Worm (Caenorhabditis elegans): ENCODE results near the gene C37E2.2.

Gene C37E2.2

DNA sequence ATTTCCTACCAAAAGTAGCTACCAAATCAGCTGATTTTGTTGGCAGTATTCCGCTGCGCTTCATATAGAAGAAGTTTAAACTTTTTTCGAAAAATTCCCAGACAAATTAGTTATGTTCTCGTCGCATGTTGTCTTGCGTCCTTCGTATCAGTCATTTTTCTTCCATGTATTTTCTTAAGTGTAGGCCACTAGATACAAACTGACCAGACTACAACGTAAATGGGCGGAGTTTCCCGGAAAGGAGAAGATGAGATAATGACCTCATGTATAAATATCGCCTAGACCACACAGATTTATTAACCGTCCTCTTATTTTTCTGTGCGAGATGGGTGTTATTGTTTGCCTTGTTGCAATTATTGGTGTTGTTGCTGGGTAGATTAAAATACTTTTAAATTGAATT, 49.4 kb downstream of the C37E2.2 start, which contains the start of gene cyp-13B2:
TSS of gene cyp-13B2 (plus strand) at position 301 of the 400 bp plus-strand sequence.
- TF ChIP-seq elt-3 (tag; optimal IDR thresholded peaks at IDR 0.05) (no peak), elt-1 (tag; optimal IDR thresholded peaks at IDR 0.05; ENCODE audit: borderline replicate concordance, insufficient read depth) (no peak), unc-120 (tag; optimal IDR thresholded peaks at IDR 0.05; ENCODE audit: poor library complexity, severe bottlenecking) (no peak), nhr-237 (tag; optimal IDR thresholded peaks at IDR 0.05) (no peak), nhr-2 (tag; optimal IDR thresholded peaks at IDR 0.05) (no peak), lsy-2 (tag; optimal IDR thresholded peaks at IDR 0.05) (no peak), M03D4.4 (tag; optimal IDR thresholded peaks at IDR 0.05) (no peak), hlh-1 (tag; optimal IDR thresholded peaks at IDR 0.05) (no peak), sem-2 (GFP tag; optimal IDR thresholded peaks at IDR 0.05) (no peak), nhr-76 (tag; optimal IDR thresholded peaks at IDR 0.05) (no peak), ceh-43 (GFP tag; optimal IDR thresholded peaks at IDR 0.05) (no peak), tbx-8 (GFP tag; optimal IDR thresholded peaks at IDR 0.05) (no peak)

Measured in whole organism, mixed stage, embryonic.